Fruit fly (Drosophila melanogaster) whole organism, embryonic: ENCODE measurements around the gene CG13390.

Experiments used
- Aef1 ChIP-seq: fragments of 200-800 bp; sonication (Bioruptor generic); IDR thresholded peaks from 3 replicates; pipeline ENCODE4 v1.3.6; 2022; ENCODE audit warnings: missing biosample characterization, missing genetic modification characterization
- Atf3 ChIP-seq: fragments of 200-800 bp; sonication (Bioruptor generic); optimal IDR thresholded peaks from 3 replicates; lab custom pipeline; 2016; ENCODE audit warnings: missing biosample characterization, missing genetic modification characterization
- B-H2 ChIP-seq: fragments of 200-800 bp; sonication (Bioruptor generic); optimal IDR thresholded peaks from 2 replicates; lab custom pipeline; 2018; ENCODE audit warnings: missing biosample characterization, mild to moderate bottlenecking, missing genetic modification characterization
- BtbVII ChIP-seq: fragments of 200-800 bp; sonication (Bioruptor generic); optimal IDR thresholded peaks from 3 replicates; lab custom pipeline; 2017; ENCODE audit warnings: missing biosample characterization, mild to moderate bottlenecking, missing genetic modification characterization
- CG10431 ChIP-seq: fragments of 200-800 bp; sonication (Bioruptor generic); optimal IDR thresholded peaks from 3 replicates; lab custom pipeline; 2018; ENCODE audit warnings: missing biosample characterization, mild to moderate bottlenecking, missing genetic modification characterization
- CG10654 ChIP-seq: fragments of 200-800 bp; sonication (Bioruptor generic); optimal IDR thresholded peaks from 2 replicates; lab custom pipeline; 2016; ENCODE audit warnings: missing biosample characterization, missing genetic modification characterization
- CG12219 ChIP-seq: fragments of 200-800 bp; sonication (Bioruptor generic); optimal IDR thresholded peaks from 3 replicates; lab custom pipeline; 2018; ENCODE audit warnings: missing biosample characterization, mild to moderate bottlenecking, missing genetic modification characterization
- CG12744 ChIP-seq: fragments of 200-800 bp; sonication (Bioruptor generic); optimal IDR thresholded peaks from 2 replicates; lab custom pipeline; 2016; ENCODE audit warnings: missing biosample characterization, missing genetic modification characterization
- CG14050 ChIP-seq: fragments of 200-800 bp; sonication (Bioruptor generic); IDR thresholded peaks from 3 replicates; pipeline ENCODE4 v1.3.6; 2022; ENCODE audit warnings: missing biosample characterization, missing genetic modification characterization
- CG16815 ChIP-seq: fragments of 200-800 bp; sonication (Bioruptor generic); optimal IDR thresholded peaks from 3 replicates; lab custom pipeline; 2017; ENCODE audit warnings: missing biosample characterization, mild to moderate bottlenecking, missing genetic modification characterization
- CG16863 ChIP-seq: fragments of 200-800 bp; sonication (Bioruptor generic); optimal IDR thresholded peaks from 3 replicates; lab custom pipeline; 2016; ENCODE audit warnings: missing biosample characterization, missing genetic modification characterization
- CG17912 ChIP-seq: fragments of 200-800 bp; sonication (Bioruptor generic); optimal IDR thresholded peaks from 2 replicates; lab custom pipeline; 2018; ENCODE audit warnings: missing biosample characterization, mild to moderate bottlenecking, missing genetic modification characterization
- CG34376 ChIP-seq: fragments of 200-800 bp; sonication (Bioruptor generic); optimal IDR thresholded peaks from 2 replicates; lab custom pipeline; 2018; ENCODE audit warnings: missing biosample characterization, mild to moderate bottlenecking, missing genetic modification characterization
- CG6683 ChIP-seq: fragments of 200-800 bp; sonication (Bioruptor generic); optimal IDR thresholded peaks from 2 replicates; lab custom pipeline; 2017; ENCODE audit warnings: missing biosample characterization, mild to moderate bottlenecking, missing genetic modification characterization, missing genetic modification reagents
- CG8290 ChIP-seq, 3 experiments: fragments of 200-800 bp; sonication (Bioruptor generic); optimal IDR thresholded peaks; 2 replicates each; lab custom pipeline; 2016 to 2019; ENCODE audit warnings: missing biosample characterization in 3 of 3, missing genetic modification characterization in 3 of 3, mild to moderate bottlenecking in 2 of 3, moderate library complexity in 1 of 3
- CG8359 ChIP-seq: fragments of 200-800 bp; sonication (Bioruptor generic); optimal IDR thresholded peaks from 2 replicates; lab custom pipeline; 2017; ENCODE audit warnings: missing biosample characterization, mild to moderate bottlenecking, missing genetic modification characterization, borderline replicate concordance
- Deaf1 ChIP-seq: fragments of 200-800 bp; optimal IDR thresholded peaks from 3 replicates; lab custom pipeline; 2019; ENCODE audit warnings: missing biosample characterization, mild to moderate bottlenecking, missing genetic modification characterization, moderate library complexity
- Dek ChIP-seq: fragments of 200-800 bp; sonication (Bioruptor generic); optimal IDR thresholded peaks from 3 replicates; lab custom pipeline; 2019; ENCODE audit warnings: missing biosample characterization, mild to moderate bottlenecking, missing genetic modification characterization, moderate library complexity
- Dp ChIP-seq: fragments of 200-800 bp; sonication (Bioruptor generic); optimal IDR thresholded peaks from 2 replicates; lab custom pipeline; 2018; ENCODE audit warnings: missing biosample characterization, mild to moderate bottlenecking, missing genetic modification characterization, moderate library complexity
- Hey ChIP-seq: fragments of 200-800 bp; sonication (Bioruptor generic); optimal IDR thresholded peaks from 3 replicates; lab custom pipeline; 2018; ENCODE audit warnings: missing biosample characterization, mild to moderate bottlenecking, missing genetic modification characterization
- Hmx ChIP-seq: fragments of 200-800 bp; sonication (Bioruptor generic); optimal IDR thresholded peaks from 2 replicates; lab custom pipeline; 2016; ENCODE audit warnings: missing biosample characterization, missing genetic modification characterization
- Hr78 ChIP-seq, 2 experiments: fragments of 200-800 bp in 1 of 2; fragments of >200 bp in 1 of 2; sonication (Bioruptor generic) in 1 of 2; optimal IDR thresholded peaks; 2 replicates each; lab custom pipeline; 2017 to 2019; ENCODE audit warnings: missing biosample characterization in 2 of 2, missing genetic modification characterization in 2 of 2, mild to moderate bottlenecking in 1 of 2, moderate library complexity in 1 of 2
- Lpt ChIP-seq: fragments of >200 bp; optimal IDR thresholded peaks from 2 replicates; lab custom pipeline; 2018; ENCODE audit warnings: missing biosample characterization, missing genetic modification characterization
- Nf-YC ChIP-seq: fragments of 200-800 bp; optimal IDR thresholded peaks from 3 replicates; lab custom pipeline; 2019; ENCODE audit warnings: missing biosample characterization, mild to moderate bottlenecking, missing genetic modification characterization, moderate library complexity
- Oli ChIP-seq: fragments of 200-800 bp; sonication (Bioruptor generic); optimal IDR thresholded peaks from 2 replicates; lab custom pipeline; 2018; ENCODE audit warnings: missing biosample characterization, mild to moderate bottlenecking, missing genetic modification characterization, moderate library complexity
- Optix ChIP-seq: fragments of 200-800 bp; sonication (Bioruptor generic); IDR thresholded peaks from 3 replicates; pipeline ENCODE4 v1.3.6; 2022; ENCODE audit warnings: missing biosample characterization, missing genetic modification characterization
- Sox100B ChIP-seq: fragments of 200-800 bp; sonication (Bioruptor generic); optimal IDR thresholded peaks from 3 replicates; lab custom pipeline; 2018; ENCODE audit warnings: missing biosample characterization, mild to moderate bottlenecking, missing genetic modification characterization
- bsh ChIP-seq, 2 experiments: fragments of 200-800 bp; sonication (Bioruptor generic); optimal IDR thresholded peaks; 2 replicates each; lab custom pipeline; 2017 to 2018; ENCODE audit warnings: mild to moderate bottlenecking in 2 of 2, missing biosample characterization in 2 of 2, missing genetic modification characterization in 2 of 2, moderate library complexity in 1 of 2
- cas ChIP-seq: fragments of 200-800 bp; sonication (Bioruptor generic); IDR thresholded peaks from 2 replicates; pipeline ENCODE4 v1.3.6; 2022; ENCODE audit warnings: missing biosample characterization, missing genetic modification characterization
- chn ChIP-seq: fragments of 200-800 bp; sonication (Bioruptor generic); optimal IDR thresholded peaks from 2 replicates; lab custom pipeline; 2016; ENCODE audit warnings: missing biosample characterization, missing genetic modification characterization
- ci ChIP-seq: fragments of 200-800 bp; sonication (Bioruptor generic); IDR thresholded peaks from 3 replicates; pipeline ENCODE4 v1.3.6; 2022; ENCODE audit warnings: missing biosample characterization, missing genetic modification characterization
- crol ChIP-seq: fragments of 200-800 bp; sonication (Bioruptor generic); IDR thresholded peaks from 2 replicates; pipeline ENCODE4 v1.3.6; 2022; ENCODE audit warnings: missing biosample characterization, missing genetic modification characterization
- disco-r ChIP-seq: fragments of 200-800 bp; sonication (Bioruptor generic); optimal IDR thresholded peaks from 2 replicates; lab custom pipeline; 2016; ENCODE audit warnings: missing biosample characterization, missing genetic modification characterization
- dysf ChIP-seq: fragments of 200-800 bp; sonication (Bioruptor generic); IDR thresholded peaks from 3 replicates; pipeline ENCODE4 v1.3.6; 2022; ENCODE audit warnings: missing biosample characterization, missing genetic modification characterization
- emc ChIP-seq: fragments of 200-800 bp; sonication (Bioruptor generic); optimal IDR thresholded peaks from 2 replicates; lab custom pipeline; 2016; ENCODE audit warnings: missing biosample characterization, missing genetic modification characterization
- ind ChIP-seq: fragments of 200-800 bp; sonication (Bioruptor generic); optimal IDR thresholded peaks from 3 replicates; lab custom pipeline; 2016; ENCODE audit warnings: missing biosample characterization, missing genetic modification characterization
- jumu ChIP-seq: fragments of 200-800 bp; sonication (Bioruptor generic); optimal IDR thresholded peaks from 3 replicates; lab custom pipeline; 2016; ENCODE audit warnings: missing biosample characterization, missing genetic modification characterization
- lilli ChIP-seq: fragments of 200-800 bp; sonication (Bioruptor generic); optimal IDR thresholded peaks from 3 replicates; lab custom pipeline; 2016; ENCODE audit warnings: missing biosample characterization, missing genetic modification characterization
- nau ChIP-seq: fragments of 200-800 bp; sonication (Bioruptor generic); optimal IDR thresholded peaks from 3 replicates; lab custom pipeline; 2017; ENCODE audit warnings: missing biosample characterization, mild to moderate bottlenecking, missing genetic modification characterization, missing genetic modification reagents
- org-1 ChIP-seq: fragments of 200-800 bp; sonication (Bioruptor generic); optimal IDR thresholded peaks from 2 replicates; lab custom pipeline; 2017; ENCODE audit warnings: missing biosample characterization, missing genetic modification characterization
- prd ChIP-seq, 3 experiments: fragments of >200 bp in 2 of 3; fragments of 200-800 bp in 1 of 3; sonication (Bioruptor generic) in 1 of 3; optimal IDR thresholded peaks in 2 of 3; IDR thresholded peaks in 1 of 3; 2 replicates in 2 of 3; 3 replicates in 1 of 3; pipeline versions ENCODE4 v1.3.6 to Lab custom; 2017 to 2022; ENCODE audit warnings: missing biosample characterization in 1 of 3, missing genetic modification characterization in 1 of 3
- sd ChIP-seq: fragments of 200-800 bp; sonication (Bioruptor generic); optimal IDR thresholded peaks from 3 replicates; lab custom pipeline; 2018; ENCODE audit warnings: missing biosample characterization, mild to moderate bottlenecking, missing genetic modification characterization, moderate library complexity
- sima ChIP-seq: fragments of 200-800 bp; sonication (Bioruptor generic); optimal IDR thresholded peaks from 2 replicates; lab custom pipeline; 2016; ENCODE audit warnings: missing biosample characterization, missing genetic modification characterization
- stc ChIP-seq: fragments of 200-800 bp; sonication (Bioruptor generic); IDR thresholded peaks from 2 replicates; pipeline ENCODE4 v1.3.6; 2022; ENCODE audit warnings: missing biosample characterization, missing genetic modification characterization
- tll ChIP-seq, 2 experiments: fragments of 200-800 bp in 1 of 2; fragments of >200 bp in 1 of 2; sonication (Bioruptor generic) in 1 of 2; optimal IDR thresholded peaks; 2 replicates each; lab custom pipeline; 2017 to 2019; ENCODE audit warnings: missing biosample characterization in 2 of 2, missing genetic modification characterization in 2 of 2, mild to moderate bottlenecking in 1 of 2, moderate library complexity in 1 of 2
- toy ChIP-seq: fragments of 200-800 bp; sonication (Bioruptor generic); IDR thresholded peaks from 2 replicates; pipeline ENCODE4 v1.3.6; 2022; ENCODE audit warnings: missing biosample characterization, missing genetic modification characterization
- wdn ChIP-seq: fragments of 200-800 bp; sonication (Bioruptor generic); IDR thresholded peaks from 2 replicates; pipeline ENCODE4 v1.3.6; 2022; ENCODE audit warnings: missing biosample characterization, missing genetic modification characterization
- yki ChIP-seq: fragments of >200 bp; optimal IDR thresholded peaks from 3 replicates; lab custom pipeline; 2018

CG13390 gene

dm6 chr2L:8344536-8344935 lies 32.1 kb downstream of the CG13390 start (continued):
- TF ChIP-seq toy (GFP tag; lab: Robert Waterston, UW): no peak
- TF ChIP-seq disco-r (GFP tag; lab: Kevin White, UChicago): no peak
- TF ChIP-seq CG6683 (GFP tag; lab: Kevin White, UChicago): no peak
- TF ChIP-seq CG8359 (GFP tag; lab: Kevin White, UChicago): no peak
- no peak for TF ChIP-seq sd
- TF ChIP-seq Hmx (GFP tag; lab: Kevin White, UChicago): no peak
- peak; percentile 2 for TF ChIP-seq BtbVII (GFP tag; lab: Kevin White, UChicago)
- peak; percentile 18 for TF ChIP-seq B-H2
- TF ChIP-seq CG10431 (GFP tag; lab: Kevin White, UChicago): no peak
- TF ChIP-seq Deaf1 (tag; lab: Kevin White, UChicago): peak; percentile 16
- TF ChIP-seq lilli: no peak
- TF ChIP-seq bsh (GFP tag; optimal IDR thresholded peaks at IDR 0.05; lab: Kevin White, UChicago): no peak
- TF ChIP-seq crol (GFP tag; lab: Robert Waterston, UW): no peak
- no peak for TF ChIP-seq wdn (GFP tag; lab: Robert Waterston, UW)
- no peak for TF ChIP-seq CG14050 (GFP tag; lab: Robert Waterston, UW)
- no peak for TF ChIP-seq stc (GFP tag; lab: Robert Waterston, UW)
- no peak for TF ChIP-seq dysf (GFP tag; lab: Robert Waterston, UW)
- TF ChIP-seq ind: no peak
- no peak for TF ChIP-seq Sox100B (GFP tag; lab: Kevin White, UChicago)
- TF ChIP-seq chn: no peak
- TF ChIP-seq Dp (GFP tag; lab: Kevin White, UChicago): no peak
- peak in 1 of 2 experiments; percentile 68 for TF ChIP-seq Hr78 (GFP tag; optimal IDR thresholded peaks at IDR 0.05; lab: Kevin White, UChicago)
- TF ChIP-seq Aef1 (GFP tag; lab: Robert Waterston, UW): no peak
- TF ChIP-seq emc: no peak
- TF ChIP-seq jumu (GFP tag; lab: Kevin White, UChicago): no peak
- no peak for TF ChIP-seq Nf-YC (tag; lab: Kevin White, UChicago)
- TF ChIP-seq Dek: no peak
- no peak for TF ChIP-seq CG8290 (GFP tag; optimal IDR thresholded peaks at IDR 0.05; lab: Kevin White, UChicago)
- TF ChIP-seq CG8290 (tag; optimal IDR thresholded peaks at IDR 0.05; lab: Kevin White, UChicago): no peak
- no peak for TF ChIP-seq sima (GFP tag; lab: Kevin White, UChicago)
- no peak for TF ChIP-seq CG12219 (GFP tag; lab: Kevin White, UChicago)
- no peak for TF ChIP-seq Atf3 (GFP tag; lab: Kevin White, UChicago)
- TF ChIP-seq nau (GFP tag; lab: Kevin White, UChicago): no peak
- TF ChIP-seq prd (optimal IDR thresholded peaks at IDR 0.05; lab: Kevin White, UChicago): no peak
- no peak for TF ChIP-seq prd (GFP tag; IDR thresholded peaks at IDR 0.05; lab: Robert Waterston, UW)
- TF ChIP-seq ci (GFP tag; lab: Robert Waterston, UW): no peak
- no peak for TF ChIP-seq org-1
- no peak for TF ChIP-seq yki (lab: Kevin White, UChicago)
- TF ChIP-seq Lpt: no peak
- TF ChIP-seq cas: no peak
- TF ChIP-seq CG16863 (GFP tag; lab: Kevin White, UChicago): no peak
- TF ChIP-seq CG16815 (GFP tag; lab: Kevin White, UChicago): no peak
- TF ChIP-seq CG10654 (GFP tag; lab: Kevin White, UChicago): no peak
- TF ChIP-seq CG34376 (GFP tag; lab: Kevin White, UChicago): peak; percentile 78
- TF ChIP-seq tll (GFP tag; optimal IDR thresholded peaks at IDR 0.05; lab: Kevin White, UChicago): no peak
- TF ChIP-seq Optix: no peak
- TF ChIP-seq Oli (tag; lab: Kevin White, UChicago): no peak
- TF ChIP-seq CG12744: no peak
- TF ChIP-seq Hey (tag; lab: Kevin White, UChicago): peak; percentile 14
- no peak for TF ChIP-seq CG17912 (GFP tag; lab: Kevin White, UChicago)
